Fruit fly (Drosophila melanogaster) S2 (cell line): ENCODE results near the gene Tm1.

Source experiments
- CG8478 ChIP-seq: fragments of >200 bp; optimal IDR thresholded peaks from 2 replicates; lab custom pipeline; 2018
- CTCF ChIP-seq, 2 experiments: fragments of >200 bp; optimal IDR thresholded peaks; 2 replicates each; lab custom pipeline; 2018

dm6 chr3R:15330472-15330871 lies 52.5 kb downstream of the Tm1 start, which contains the start of gene mRpL9:
- TF ChIP-seq CTCF (optimal IDR thresholded peaks at IDR 0.05; lab: Kevin White, UChicago), result peak; percentile 4 to 23
- TF ChIP-seq CG8478, result no peak
